Fruit fly (Drosophila melanogaster): ENCODE data around the gene CG10348.

CG10348 gene

DNA sequence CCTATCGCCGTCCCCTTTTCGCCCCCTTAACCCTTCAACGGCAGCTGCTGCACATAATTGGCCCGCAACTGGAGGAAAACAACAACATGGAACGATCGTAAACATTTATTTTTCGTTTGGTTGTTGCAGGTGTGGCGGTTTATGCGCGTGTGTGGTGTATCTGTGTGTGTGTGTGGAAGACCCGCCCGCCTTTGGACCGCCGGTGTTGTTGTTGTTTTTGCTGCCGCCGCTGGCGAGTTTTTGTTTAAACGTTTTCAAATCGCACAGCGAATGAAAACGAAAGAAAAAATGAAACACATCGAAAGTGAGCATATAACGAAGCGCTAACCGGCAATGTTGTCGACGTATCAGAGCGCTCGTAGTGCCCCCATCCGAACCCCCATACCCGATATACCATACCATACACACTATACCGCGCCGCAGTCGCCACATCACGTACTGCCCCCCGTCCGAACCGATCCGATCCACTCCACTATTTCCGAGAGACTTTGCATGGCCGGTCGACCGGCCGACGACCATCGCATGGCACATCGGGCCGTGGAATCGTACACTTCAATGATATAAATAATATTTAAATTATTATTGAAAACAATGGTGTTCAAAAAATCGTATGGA lies 3.3 kb upstream of the CG10348 start:
- no peak for TF ChIP-seq psq (GFP tag; optimal IDR thresholded peaks at IDR 0.05)
- TF ChIP-seq tai (GFP tag; optimal IDR thresholded peaks at IDR 0.05): no peak

DNA sequence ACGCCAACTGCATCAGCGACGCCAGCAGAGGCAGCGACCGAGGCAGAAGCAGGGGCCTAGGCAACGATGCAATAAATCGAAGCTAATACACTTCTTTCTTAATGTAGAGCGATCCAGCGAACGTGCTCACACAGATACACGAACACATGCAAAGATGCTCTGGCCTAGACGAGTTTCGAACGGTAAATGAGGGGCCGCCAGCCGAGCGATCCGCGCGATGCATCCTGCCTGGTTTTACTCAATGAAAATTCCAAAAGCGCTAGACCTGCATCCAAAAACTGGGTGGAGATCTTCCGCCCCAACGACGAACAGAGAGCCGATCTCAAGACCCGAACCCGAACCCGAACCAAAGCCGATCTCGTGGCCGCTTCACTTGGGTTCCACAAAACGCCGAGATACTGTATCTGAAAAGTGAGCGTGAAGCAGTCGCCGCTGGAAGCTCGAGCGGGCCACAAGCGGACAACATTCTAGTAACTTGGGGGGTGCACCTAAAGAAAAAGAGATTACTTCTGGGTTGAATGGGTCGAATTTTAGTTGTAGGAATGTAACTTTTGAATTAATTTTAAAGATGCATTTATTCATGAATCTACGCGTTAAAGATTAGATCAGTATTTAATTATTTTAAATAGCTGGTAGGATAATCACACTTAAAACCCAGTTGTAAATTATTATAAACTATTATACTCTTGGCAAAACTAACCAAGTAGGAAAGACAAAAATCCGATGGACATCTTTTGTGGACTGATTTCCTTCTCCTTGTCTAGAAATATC lies 621 bp upstream of the CG10348 start:
- TF ChIP-seq CrebA (GFP tag; optimal IDR thresholded peaks at IDR 0.05; ENCODE audit: borderline replicate concordance) (no peak), Hnf4 (GFP tag; optimal IDR thresholded peaks at IDR 0.05) (no peak), Jra (GFP tag; optimal IDR thresholded peaks at IDR 0.05) (no peak), Mio (GFP tag; optimal IDR thresholded peaks at IDR 0.05) (no peak), Vsx2 (GFP tag; optimal IDR thresholded peaks at IDR 0.05; ENCODE audit: partially characterized antibody) (peak; percentile 45), Dif (GFP tag; optimal IDR thresholded peaks at IDR 0.05; ENCODE audit: partially characterized antibody) (peak; percentile 17), Sp1 (GFP tag; optimal IDR thresholded peaks at IDR 0.05) (no peak), dsf (GFP tag; optimal IDR thresholded peaks at IDR 0.05; ENCODE audit: borderline replicate concordance) (no peak), psq (GFP tag; optimal IDR thresholded peaks at IDR 0.05) (no peak)

DNA sequence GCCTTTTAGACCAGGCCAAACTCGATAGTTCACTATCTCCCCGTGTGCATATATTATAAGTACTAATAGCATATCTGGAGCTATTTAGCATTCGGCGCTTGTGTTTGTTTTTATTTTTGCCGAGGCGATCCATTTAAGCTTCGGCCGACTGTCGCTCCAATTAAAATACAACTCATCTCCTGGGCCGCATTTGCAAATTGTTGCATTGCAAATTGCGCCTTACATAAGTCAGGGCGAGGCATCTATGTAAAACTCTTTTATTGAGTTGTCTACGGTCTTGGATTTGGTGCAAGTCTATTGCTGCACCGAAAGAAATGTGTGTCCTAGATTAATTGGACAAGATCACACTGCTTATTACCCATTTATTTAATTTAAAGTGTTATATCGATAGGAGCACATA lies 4.3 kb downstream of the CG10348 start:
- no peak for TF ChIP-seq CrebA (GFP tag; optimal IDR thresholded peaks at IDR 0.05; ENCODE audit: borderline replicate concordance)
- TF ChIP-seq Sp1 (GFP tag; optimal IDR thresholded peaks at IDR 0.05): no peak
- no peak for TF ChIP-seq OdsH (GFP tag; optimal IDR thresholded peaks at IDR 0.05)
- TF ChIP-seq Dfd (GFP tag; optimal IDR thresholded peaks at IDR 0.05): no peak
- TF ChIP-seq fru (GFP tag; optimal IDR thresholded peaks at IDR 0.05): no peak
- TF ChIP-seq brk (GFP tag; optimal IDR thresholded peaks at IDR 0.05): no peak
- TF ChIP-seq jim (GFP tag; optimal IDR thresholded peaks at IDR 0.05): no peak
- no peak for TF ChIP-seq HLH106 (tag; optimal IDR thresholded peaks at IDR 0.05)
- no peak for TF ChIP-seq sage (GFP tag; optimal IDR thresholded peaks at IDR 0.05)
- no peak for TF ChIP-seq CG9705 (GFP tag; optimal IDR thresholded peaks at IDR 0.05)
- TF ChIP-seq usp (GFP tag; optimal IDR thresholded peaks at IDR 0.05): no peak
- TF ChIP-seq N (GFP tag; optimal IDR thresholded peaks at IDR 0.05): no peak
- no peak for TF ChIP-seq dsf (GFP tag; optimal IDR thresholded peaks at IDR 0.05; ENCODE audit: borderline replicate concordance)
- no peak for TF ChIP-seq ey (GFP tag; optimal IDR thresholded peaks at IDR 0.05)
- no peak for TF ChIP-seq CG32264 (GFP tag; optimal IDR thresholded peaks at IDR 0.05)

DNA sequence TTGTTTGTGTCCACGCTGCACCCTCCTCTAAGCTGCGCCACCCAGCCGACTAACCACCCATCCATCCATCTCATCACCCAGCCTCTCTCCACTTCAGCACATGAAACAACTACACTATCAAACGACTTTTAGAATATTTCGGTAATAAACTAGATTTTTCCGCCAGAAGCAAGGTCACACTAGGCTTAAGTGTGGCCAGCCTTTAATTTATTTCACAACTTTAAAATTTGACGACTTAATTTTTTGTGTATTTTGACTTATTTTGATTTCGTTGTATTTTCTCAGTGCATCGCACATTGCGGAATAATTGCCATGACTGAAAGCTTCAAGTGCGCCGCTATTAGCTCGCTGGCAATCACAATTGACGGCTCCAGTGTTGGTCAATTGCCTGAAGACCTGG lies 7.5 kb downstream of the CG10348 start:
- no peak for TF ChIP-seq lola (GFP tag; optimal IDR thresholded peaks at IDR 0.05)
- TF ChIP-seq Sp1 (GFP tag; optimal IDR thresholded peaks at IDR 0.05): no peak
- no peak for TF ChIP-seq usp (GFP tag; optimal IDR thresholded peaks at IDR 0.05)
- TF ChIP-seq CrebA (GFP tag; optimal IDR thresholded peaks at IDR 0.05; ENCODE audit: borderline replicate concordance): no peak
- TF ChIP-seq Dif (GFP tag; optimal IDR thresholded peaks at IDR 0.05; ENCODE audit: partially characterized antibody): no peak
- no peak for TF ChIP-seq rgr (GFP tag; optimal IDR thresholded peaks at IDR 0.05)
- no peak for TF ChIP-seq N (GFP tag; optimal IDR thresholded peaks at IDR 0.05)
- TF ChIP-seq woc (GFP tag; optimal IDR thresholded peaks at IDR 0.05): no peak
- TF ChIP-seq psq (GFP tag; optimal IDR thresholded peaks at IDR 0.05): no peak

DNA sequence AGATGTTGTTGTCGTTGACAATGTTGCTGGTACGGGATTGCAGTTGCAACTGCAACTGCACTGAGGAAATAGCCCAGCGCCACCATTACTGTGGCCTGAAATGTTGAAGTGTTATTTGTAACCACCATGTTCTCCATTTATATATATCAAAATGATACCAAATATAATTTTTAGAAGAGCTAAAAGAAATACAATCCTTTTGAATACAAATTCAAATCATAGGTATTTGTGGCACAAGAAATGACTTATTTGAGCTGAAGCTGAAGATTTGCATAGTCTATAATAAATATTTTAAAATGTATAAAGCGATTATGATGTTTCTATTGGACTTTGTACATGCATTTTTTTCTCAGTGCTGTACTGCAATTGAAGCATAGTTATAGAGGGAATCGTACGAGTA lies 12.7 kb downstream of the CG10348 start:
- TF ChIP-seq dmrt93B (GFP tag; optimal IDR thresholded peaks at IDR 0.05): no peak
- no peak for TF ChIP-seq Hr83 (GFP tag; optimal IDR thresholded peaks at IDR 0.05; ENCODE audit: poor library complexity, severe bottlenecking)
- no peak for TF ChIP-seq Abd-B (GFP tag; optimal IDR thresholded peaks at IDR 0.05)
